Worm (Caenorhabditis elegans) whole organism, mixed stage, embryonic: ENCODE results near the gene T10C6.16.
"Not testable (repeated sequence)": the region's sequence is repeated elsewhere in the genome, so short reads cannot be mapped to it uniquely, and the experiment has no call there.

Experiments used
- bed-3 ChIP-seq: fragments of 200-800 bp; sonication (Bioruptor generic); optimal IDR thresholded peaks from 3 replicates; lab custom pipeline; 2018; ENCODE audit warnings: mild to moderate bottlenecking, missing genetic modification characterization, moderate library complexity, missing compliant biosample characterization
- blmp-1 ChIP-seq: fragments of 150-350 bp; optimal IDR thresholded peaks from 2 replicates; lab custom pipeline; 2014; ENCODE audit warnings: missing biosample characterization, missing genetic modification characterization
- ceh-43 ChIP-seq: fragments of 200-800 bp; sonication (Bioruptor generic); optimal IDR thresholded peaks from 2 replicates; lab custom pipeline; 2018; ENCODE audit warnings: mild to moderate bottlenecking, missing genetic modification characterization, moderate library complexity, missing compliant biosample characterization
- ceh-83 ChIP-seq: fragments of 200-800 bp; sonication (Bioruptor generic); optimal IDR thresholded peaks from 2 replicates; lab custom pipeline; 2018; ENCODE audit warnings: mild to moderate bottlenecking, missing genetic modification characterization, missing compliant biosample characterization
- cnd-1 ChIP-seq: fragments of 200-800 bp; sonication (Bioruptor generic); optimal IDR thresholded peaks from 2 replicates; lab custom pipeline; 2018; ENCODE audit warnings: mild to moderate bottlenecking, missing genetic modification characterization, missing compliant biosample characterization
- drap-1 ChIP-seq: fragments of 200-800 bp; sonication (Bioruptor generic); optimal IDR thresholded peaks from 3 replicates; lab custom pipeline; 2018; ENCODE audit warnings: mild to moderate bottlenecking, missing genetic modification characterization, missing compliant biosample characterization
- elt-3 ChIP-seq: fragments of 150-350 bp; optimal IDR thresholded peaks from 2 replicates; lab custom pipeline; 2014; ENCODE audit warnings: missing biosample characterization, missing genetic modification characterization
- flh-1 ChIP-seq: fragments of 200-800 bp; sonication (Bioruptor generic); optimal IDR thresholded peaks from 2 replicates; lab custom pipeline; 2018; ENCODE audit warnings: mild to moderate bottlenecking, missing genetic modification characterization, moderate library complexity, missing compliant biosample characterization
- lin-32 ChIP-seq: fragments of 200-800 bp; sonication (Bioruptor generic); optimal IDR thresholded peaks from 2 replicates; lab custom pipeline; 2018; ENCODE audit warnings: mild to moderate bottlenecking, missing genetic modification characterization, missing compliant biosample characterization
- mab-5 ChIP-seq: fragments of 150-350 bp; optimal IDR thresholded peaks from 2 replicates; lab custom pipeline; 2014; ENCODE audit warnings: missing biosample characterization, missing genetic modification characterization
- mep-1 ChIP-seq: fragments of 150-350 bp; optimal IDR thresholded peaks from 2 replicates; lab custom pipeline; 2017; ENCODE audit warnings: missing biosample characterization, missing genetic modification reagents, missing genetic modification characterization, inconsistent platforms
- mls-2 ChIP-seq: sonication (generic microtip); optimal IDR thresholded peaks from 2 replicates; lab custom pipeline; 2016; ENCODE audit warnings: mild to moderate bottlenecking, missing genetic modification characterization, moderate library complexity, missing compliant biosample characterization
- nhr-12 ChIP-seq: fragments of 150-350 bp; optimal IDR thresholded peaks from 2 replicates; lab custom pipeline; 2014; ENCODE audit warnings: missing biosample characterization, missing genetic modification characterization
- nhr-2 ChIP-seq: fragments of 150-350 bp; optimal IDR thresholded peaks from 2 replicates; lab custom pipeline; 2014; ENCODE audit warnings: missing biosample characterization, missing genetic modification characterization
- nhr-237 ChIP-seq: fragments of 150-350 bp; optimal IDR thresholded peaks from 2 replicates; lab custom pipeline; 2014; ENCODE audit warnings: missing biosample characterization, missing genetic modification characterization
- pha-4 ChIP-seq: fragments of 150-350 bp; optimal IDR thresholded peaks from 2 replicates; lab custom pipeline; 2018; ENCODE audit warnings: missing biosample characterization, missing genetic modification reagents, missing genetic modification characterization
- sem-2 ChIP-seq: fragments of 200-800 bp; sonication (Bioruptor generic); optimal IDR thresholded peaks from 2 replicates; lab custom pipeline; 2018; ENCODE audit warnings: mild to moderate bottlenecking, missing genetic modification characterization, missing compliant biosample characterization
- snpc-4 ChIP-seq: fragments of 150-350 bp; optimal IDR thresholded peaks from 2 replicates; lab custom pipeline; 2014; ENCODE audit warnings: missing biosample characterization, missing genetic modification characterization
- sptf-1 ChIP-seq: sonication (generic microtip); optimal IDR thresholded peaks from 2 replicates; lab custom pipeline; 2017; ENCODE audit warnings: mild to moderate bottlenecking, missing genetic modification characterization, moderate library complexity, missing compliant biosample characterization
- tbx-8 ChIP-seq: fragments of 200-800 bp; sonication (Bioruptor generic); optimal IDR thresholded peaks from 2 replicates; lab custom pipeline; 2018; ENCODE audit warnings: mild to moderate bottlenecking, missing genetic modification characterization, moderate library complexity, missing compliant biosample characterization
- unc-120 ChIP-seq: sonication (generic microtip); optimal IDR thresholded peaks from 2 replicates; lab custom pipeline; 2017; ENCODE audit warnings: missing genetic modification characterization, missing compliant biosample characterization; ENCODE audit not compliant: poor library complexity, severe bottlenecking
- unc-39 ChIP-seq: fragments of 150-350 bp; optimal IDR thresholded peaks from 2 replicates; lab custom pipeline; 2014; ENCODE audit warnings: missing biosample characterization, missing genetic modification characterization
- unc-62 ChIP-seq: fragments of 150-350 bp; optimal IDR thresholded peaks from 2 replicates; lab custom pipeline; 2014; ENCODE audit warnings: missing biosample characterization, missing genetic modification reagents, missing genetic modification characterization
- zip-8 ChIP-seq: fragments of 150-350 bp; optimal IDR thresholded peaks from 2 replicates; lab custom pipeline; 2014; ENCODE audit warnings: missing biosample characterization, missing genetic modification characterization
- ztf-11 ChIP-seq: fragments of 150-350 bp; optimal IDR thresholded peaks from 2 replicates; lab custom pipeline; 2014; ENCODE audit warnings: missing biosample characterization, missing genetic modification characterization

T10C6.16 gene

DNA sequence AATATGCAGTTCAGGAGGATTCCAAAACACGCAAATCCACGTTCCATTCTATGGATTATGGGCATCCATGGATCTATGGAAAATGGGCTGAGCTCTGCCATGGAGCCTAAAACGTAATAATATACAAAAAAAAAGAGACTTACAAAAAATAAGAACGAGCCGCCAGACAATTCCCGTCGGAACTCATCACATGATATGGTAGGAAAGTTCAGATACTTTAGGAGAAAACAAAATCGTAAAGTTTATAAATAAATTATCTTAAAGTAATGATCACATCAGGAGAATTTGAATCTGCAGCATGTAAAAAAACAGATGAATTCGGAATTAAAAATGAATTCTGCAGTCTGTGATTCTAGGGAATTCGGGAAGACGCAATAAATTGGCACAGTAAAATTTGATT, 17.2 kb downstream of the T10C6.16 start, which contains the start of gene str-232:
TSS of gene str-232 (minus strand) at position 101 of the 400 bp plus-strand sequence.
- no peak for TF ChIP-seq elt-3 (tag; lab: Kevin White, UChicago)
- TF ChIP-seq sptf-1 (tag; lab: Kevin White, UChicago), result no peak
- no peak for TF ChIP-seq lin-32 (GFP tag; lab: Kevin White, UChicago)
- no peak for TF ChIP-seq sem-2 (GFP tag; lab: Kevin White, UChicago)
- no peak for TF ChIP-seq unc-120 (tag; lab: Kevin White, UChicago)
- no peak for TF ChIP-seq bed-3 (GFP tag; lab: Kevin White, UChicago)
- TF ChIP-seq flh-1 (GFP tag; lab: Kevin White, UChicago), result no peak
- TF ChIP-seq tbx-8 (GFP tag; lab: Kevin White, UChicago), result no peak
- TF ChIP-seq, all 35 proteins: peak for 0

- TF ChIP-seq flh-1 (GFP tag; lab: Kevin White, UChicago) (no peak), mab-5 (no peak), nhr-2 (no peak), sem-2 (GFP tag; lab: Kevin White, UChicago) (no peak), mls-2 (tag; lab: Kevin White, UChicago) (no peak)
Observed at ce11 chrV:16009564-16009963, 23.2 kb downstream of the T10C6.16 start, which contains the start of gene str-233. Gene str-233 (minus strand): TSS chrV:16009664.

- no peak for TF ChIP-seq pha-4
- no peak for TF ChIP-seq ztf-11 (tag; lab: Kevin White, UChicago)
- no peak for TF ChIP-seq snpc-4
- TF ChIP-seq mab-5, result no peak
- TF ChIP-seq lin-32 (GFP tag; lab: Kevin White, UChicago), result no peak
- no peak for TF ChIP-seq zip-8 (tag; lab: Kevin White, UChicago)
- no peak for TF ChIP-seq unc-39 (tag; lab: Kevin White, UChicago)
- no peak for TF ChIP-seq flh-1 (GFP tag; lab: Kevin White, UChicago)
- no peak for TF ChIP-seq nhr-12 (tag; lab: Kevin White, UChicago)
Observed at ce11 chrV:16007505-16007904, 25.3 kb downstream of the T10C6.16 start, which contains the start of gene str-231. Gene str-231 (minus strand): TSS chrV:16007605.

DNA sequence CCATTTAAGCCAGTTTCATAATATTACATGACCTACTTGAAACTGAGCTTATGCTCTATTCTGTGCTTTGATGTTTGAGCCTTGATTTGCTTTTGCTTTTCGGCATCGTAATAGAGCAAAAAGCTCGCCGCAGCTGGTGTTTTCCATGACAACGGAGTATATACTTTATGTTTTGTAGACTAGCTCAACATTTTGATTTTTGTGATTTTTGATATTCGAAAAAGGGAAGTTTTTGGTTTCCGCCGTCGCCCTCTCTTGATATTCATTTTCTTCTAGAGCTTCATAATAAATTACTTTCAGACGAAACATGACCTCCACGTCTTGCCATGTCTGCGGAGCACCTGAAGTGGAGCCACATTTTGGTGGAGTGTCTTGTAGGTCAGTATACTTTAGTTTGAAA, 30.5 kb downstream of the T10C6.16 start, which contains the start of gene nhr-63:
TSS of gene nhr-63 (plus strand) at position 301 of the 400 bp plus-strand sequence.
- no peak for TF ChIP-seq mep-1 (tag; lab: Kevin White, UChicago)
- no peak for TF ChIP-seq tbx-8 (GFP tag; lab: Kevin White, UChicago)
- TF ChIP-seq sptf-1 (tag; lab: Kevin White, UChicago), result no peak
- TF ChIP-seq cnd-1, result no peak
- no peak for TF ChIP-seq ztf-11 (tag; lab: Kevin White, UChicago)
- TF ChIP-seq snpc-4, result no peak
- TF ChIP-seq nhr-237 (tag; lab: Kevin White, UChicago), result no peak
- no peak for TF ChIP-seq ceh-83
- TF ChIP-seq drap-1 (GFP tag; lab: Kevin White, UChicago), result no peak
- TF ChIP-seq unc-62 (GFP tag; lab: Kevin White, UChicago), result no peak
- no peak for TF ChIP-seq unc-120 (tag; lab: Kevin White, UChicago)
- TF ChIP-seq pha-4, result no peak

ce11 chrV:16000433-16000832, 32.4 kb downstream of the T10C6.16 start, which contains the start of gene nhr-50:
Gene nhr-50 (minus strand): TSS chrV:16000631.
- TF ChIP-seq pha-4 (peak; percentile 36), snpc-4 (no peak)

- TF ChIP-seq mep-1 (tag; lab: Kevin White, UChicago), result no peak
- no peak for TF ChIP-seq blmp-1
Observed at ce11 chrV:15996655-15997186, 36.1 kb downstream of the T10C6.16 start, which contains the start of the genes C06C6.9 and C06C6.8. Gene C06C6.9 (minus strand): TSS chrV:15996755. Gene C06C6.8 (plus strand): TSS chrV:15997136.

DNA sequence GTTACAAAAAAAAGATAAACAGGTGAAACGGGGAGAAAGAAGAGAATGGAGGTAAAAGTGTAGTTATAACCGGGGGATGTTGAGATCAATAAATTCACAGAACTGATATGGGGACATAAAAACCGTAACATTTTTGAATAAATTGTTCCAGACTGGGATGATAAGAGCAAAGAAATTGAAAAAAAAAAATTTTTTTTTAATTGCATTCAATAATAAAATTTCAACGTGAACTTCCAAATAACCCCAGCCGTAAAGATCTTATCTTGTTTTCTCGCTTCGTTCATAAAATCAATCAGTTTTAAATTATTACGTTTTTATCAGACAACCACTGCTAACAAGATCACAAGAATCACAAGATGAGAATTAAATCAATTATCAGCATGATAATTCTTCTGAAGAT, 41.0 kb downstream of the T10C6.16 start, which contains the start of gene C06C6.7:
TSS of gene C06C6.7 (plus strand) at position 301 of the 400 bp plus-strand sequence.
- not testable (repeated sequence) for TF ChIP-seq mep-1 (tag; lab: Kevin White, UChicago); snpc-4; ceh-43 (GFP tag; lab: Kevin White, UChicago)
